Worm (Caenorhabditis elegans) whole organism, midembryonic: ENCODE results near the gene C16C8.18.

Source experiments
- flt-1 ChIP-seq: fragments of 200-800 bp; sonication (Bioruptor generic); IDR thresholded peaks from 2 replicates; pipeline ENCODE4 v1.3.6; 2022; ENCODE audit warnings: missing genetic modification characterization, missing compliant biosample characterization
- ref-1 ChIP-seq: fragments of 200-800 bp; sonication (Bioruptor generic); conservative IDR thresholded peaks from 2 replicates; pipeline ENCODE4 v1.3.6; 2022; ENCODE audit warnings: missing genetic modification reagents, missing genetic modification characterization, missing compliant biosample characterization

ce11 chrII:3434893-3435503, 5.5 kb downstream of the C16C8.18 start:
- no peak for TF ChIP-seq ref-1 (GFP tag; lab: Robert Waterston, UW)
- no peak for TF ChIP-seq flt-1 (GFP tag; lab: Robert Waterston, UW)
